Worm (Caenorhabditis elegans): ENCODE measurements around the gene F36H1.12.

Gene F36H1.12

DNA sequence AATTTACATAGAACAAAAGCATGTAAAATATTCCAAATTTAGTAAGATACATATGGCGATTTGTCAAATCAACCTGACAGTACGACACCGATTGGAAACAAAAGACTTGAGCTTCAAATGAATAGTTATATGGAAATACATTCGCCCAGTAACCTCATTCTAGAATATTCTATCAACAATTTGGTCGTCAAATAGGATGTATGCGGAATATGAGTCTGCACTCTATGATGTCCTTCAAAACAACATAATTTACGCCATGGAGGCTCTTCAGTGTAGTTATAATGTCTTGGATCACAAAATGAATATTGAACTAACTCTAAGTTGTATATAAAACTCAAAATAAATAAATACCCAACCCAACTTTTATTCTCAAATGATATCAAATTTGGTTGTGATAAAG, 26.9 kb downstream of the F36H1.12 start:
- TF ChIP-seq elt-1 (tag; optimal IDR thresholded peaks at IDR 0.05), result no peak
- TF ChIP-seq nhr-12 (tag; optimal IDR thresholded peaks at IDR 0.05), result no peak
- no peak for TF ChIP-seq nhr-25 (tag; optimal IDR thresholded peaks at IDR 0.05)
- TF ChIP-seq aly-2 (tag; optimal IDR thresholded peaks at IDR 0.05), result no peak
- peak; percentile 31 for TF ChIP-seq skn-1 (tag; optimal IDR thresholded peaks at IDR 0.05)
- TF ChIP-seq snpc-4 (tag; optimal IDR thresholded peaks at IDR 0.05), result peak; percentile 5
- TF ChIP-seq unc-62 (GFP tag; optimal IDR thresholded peaks at IDR 0.05), result no peak
- TF ChIP-seq pha-4 (tag; optimal IDR thresholded peaks at IDR 0.05), result no peak
- TF ChIP-seq elt-2 (tag; optimal IDR thresholded peaks at IDR 0.05), result peak; percentile 0
- TF ChIP-seq nhr-67 (tag; optimal IDR thresholded peaks at IDR 0.05), result no peak
- no peak for TF ChIP-seq ceh-28 (tag; optimal IDR thresholded peaks at IDR 0.05)
- no peak for TF ChIP-seq zag-1 (tag; optimal IDR thresholded peaks at IDR 0.05)
- no peak for TF ChIP-seq egl-27 (tag; optimal IDR thresholded peaks at IDR 0.05)
- no peak for TF ChIP-seq R02D3.7 (tag; optimal IDR thresholded peaks at IDR 0.05)
- TF ChIP-seq ceh-82 (tag; optimal IDR thresholded peaks at IDR 0.05), result no peak
- no peak for TF ChIP-seq hmg-11 (tag; optimal IDR thresholded peaks at IDR 0.05)
- no peak for TF ChIP-seq unc-39 (tag; optimal IDR thresholded peaks at IDR 0.05)
- no peak for TF ChIP-seq ceh-16 (tag; optimal IDR thresholded peaks at IDR 0.05)
- TF ChIP-seq ZK546.5 (tag; optimal IDR thresholded peaks at IDR 0.05), result no peak
- TF ChIP-seq lin-15B (tag; optimal IDR thresholded peaks at IDR 0.05), result peak; percentile 31
- no peak for TF ChIP-seq eor-1 (tag; optimal IDR thresholded peaks at IDR 0.05)
- no peak for TF ChIP-seq ztf-4 (tag; optimal IDR thresholded peaks at IDR 0.05)
- TF ChIP-seq ama-1 (optimal IDR thresholded peaks at IDR 0.05), result no peak
- no peak for TF ChIP-seq nhr-11 (tag; optimal IDR thresholded peaks at IDR 0.05)
- TF ChIP-seq fos-1 (tag; optimal IDR thresholded peaks at IDR 0.05), result no peak
- no peak for TF ChIP-seq lsy-12 (tag; optimal IDR thresholded peaks at IDR 0.05)
- TF ChIP-seq fkh-2 (tag; optimal IDR thresholded peaks at IDR 0.05), result no peak

DNA sequence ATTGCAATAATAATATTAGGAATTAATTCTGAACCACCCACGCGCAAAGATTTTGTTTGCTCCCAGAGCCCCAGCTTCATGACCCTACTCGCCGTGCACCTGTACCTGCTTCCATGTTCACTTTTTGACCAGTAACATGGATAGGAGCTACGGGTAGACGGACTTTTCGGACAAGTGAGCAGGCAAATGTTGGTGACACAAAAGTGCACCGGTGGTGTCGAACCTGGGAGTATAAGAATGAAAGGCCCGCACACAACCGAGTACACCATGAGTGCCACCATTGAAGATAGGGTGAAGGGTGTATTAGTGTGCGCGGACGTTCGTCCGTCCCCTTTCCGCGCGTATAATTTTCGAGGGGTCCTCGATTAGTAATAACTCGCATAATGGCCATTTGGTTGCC, 27.6 kb downstream of the F36H1.12 start:
- TF ChIP-seq nfya-1 (tag; optimal IDR thresholded peaks at IDR 0.05; ENCODE audit: insufficient read depth), result peak; percentile 24
- TF ChIP-seq elt-3 (tag; optimal IDR thresholded peaks at IDR 0.05), result peak in 1 of 3 experiments; percentile 8
- peak; percentile 8 for TF ChIP-seq nhr-25 (tag; optimal IDR thresholded peaks at IDR 0.05)
- TF ChIP-seq ama-1 (optimal IDR thresholded peaks at IDR 0.05), result peak; percentile 92
- no peak for TF ChIP-seq unc-62 (GFP tag; optimal IDR thresholded peaks at IDR 0.05)
- peak; percentile 16 for TF ChIP-seq pha-4 (tag; optimal IDR thresholded peaks at IDR 0.05)
- peak; percentile 43 for TF ChIP-seq tbx-2 (tag; optimal IDR thresholded peaks at IDR 0.05)
- TF ChIP-seq nhr-43 (tag; optimal IDR thresholded peaks at IDR 0.05; ENCODE audit: poor library complexity, severe bottlenecking), result peak; percentile 87
- peak; percentile 36 for TF ChIP-seq sea-2 (GFP tag; optimal IDR thresholded peaks at IDR 0.05)
- no peak for TF ChIP-seq mml-1 (tag; optimal IDR thresholded peaks at IDR 0.05)
- peak; percentile 58 for TF ChIP-seq lin-39 (tag; optimal IDR thresholded peaks at IDR 0.05)
- peak; percentile 49 for TF ChIP-seq lsy-12 (tag; optimal IDR thresholded peaks at IDR 0.05)
- no peak for TF ChIP-seq zag-1 (tag; optimal IDR thresholded peaks at IDR 0.05)

DNA sequence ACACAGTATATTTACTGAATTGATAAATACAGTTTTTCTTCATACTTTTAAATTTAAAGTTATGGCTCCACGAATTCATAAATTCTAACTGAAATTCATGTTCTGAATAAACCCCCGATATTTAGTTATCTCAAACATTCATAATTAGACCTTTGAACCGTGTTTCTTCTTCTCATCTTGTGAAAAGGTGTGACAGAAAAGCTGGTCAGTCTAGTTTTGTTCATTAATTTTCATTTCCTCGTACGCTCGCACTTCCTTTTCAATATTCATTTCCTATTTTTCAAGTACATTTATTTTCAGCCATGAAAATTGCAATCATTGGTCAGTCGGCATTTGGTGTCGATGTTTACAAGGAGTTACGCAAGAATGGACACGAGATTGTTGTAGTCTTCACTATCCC, 31.2 kb downstream of the F36H1.12 start, which contains the start of gene alh-3:
alh-3 (plus strand) TSS at position 301 of the 400 bp plus-strand sequence.
- TF ChIP-seq ZK546.5 (tag; optimal IDR thresholded peaks at IDR 0.05) (no peak), egl-5 (tag; optimal IDR thresholded peaks at IDR 0.05) (no peak)

DNA sequence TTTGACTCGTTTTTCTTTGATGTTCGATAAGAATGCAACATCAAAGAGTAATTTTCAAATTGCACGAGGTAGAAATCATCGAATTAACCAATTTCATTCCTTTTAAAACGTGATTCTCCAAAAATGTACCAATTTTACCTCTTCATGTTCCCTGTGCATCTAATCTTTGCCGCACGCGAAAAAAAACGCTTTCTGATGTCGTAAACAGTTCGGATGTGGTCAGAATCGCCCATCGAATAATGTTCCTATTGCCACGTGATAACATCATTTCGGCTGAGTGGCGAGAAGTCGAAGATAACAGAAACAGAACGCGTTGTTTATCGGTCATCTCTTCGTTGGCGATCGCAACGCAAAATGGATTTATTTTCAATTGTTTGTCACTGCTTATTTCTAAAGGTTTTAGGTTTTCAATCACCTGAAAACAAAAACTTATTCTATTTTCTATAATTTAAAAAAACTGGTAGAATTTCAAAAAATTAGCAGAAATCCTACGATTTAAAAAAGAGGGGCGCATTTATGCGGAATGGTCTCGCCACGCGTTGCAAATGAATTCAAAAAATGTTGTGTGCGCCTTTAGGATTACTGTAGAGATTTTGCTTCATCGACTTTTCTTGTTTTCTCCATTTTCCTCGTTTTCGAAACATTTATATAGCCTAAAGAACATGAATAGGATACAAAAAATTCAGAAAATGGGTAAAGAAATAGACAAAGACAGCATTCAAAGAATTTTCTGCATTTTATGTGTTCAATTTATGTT, 31.8 kb downstream of the F36H1.12 start, which contains the start of gene mogs-1:
mogs-1 (minus strand) TSS at position 417 of the 757 bp plus-strand sequence.
- TF ChIP-seq R02D3.7 (tag; optimal IDR thresholded peaks at IDR 0.05), result no peak
- peak; percentile 53 for TF ChIP-seq nhr-25 (tag; optimal IDR thresholded peaks at IDR 0.05)
- TF ChIP-seq nhr-43 (tag; optimal IDR thresholded peaks at IDR 0.05; ENCODE audit: poor library complexity, severe bottlenecking), result peak; percentile 60
- TF ChIP-seq elt-1 (tag; optimal IDR thresholded peaks at IDR 0.05), result peak; percentile 17
- no peak for TF ChIP-seq daf-12 (tag; optimal IDR thresholded peaks at IDR 0.05)
- TF ChIP-seq elt-2 (tag; optimal IDR thresholded peaks at IDR 0.05), result peak; percentile 50
- peak; percentile 72 for TF ChIP-seq nhr-23 (tag; optimal IDR thresholded peaks at IDR 0.05)
- peak; percentile 21 for TF ChIP-seq hmg-11 (tag; optimal IDR thresholded peaks at IDR 0.05)
- TF ChIP-seq jun-1 (tag; optimal IDR thresholded peaks at IDR 0.05), result peak; percentile 17
